Worm (Caenorhabditis elegans) whole organism, young adult: ENCODE results near the gene F45F2.9.

ENCODE experiments used
- B0261.1 ChIP-seq: sonication (generic microtip); optimal IDR thresholded peaks from 2 replicates; lab custom pipeline; 2016; ENCODE audit warnings: mild to moderate bottlenecking, missing genetic modification characterization, moderate library complexity, missing compliant biosample characterization
- B0336.3 ChIP-seq: fragments of 200-800 bp; sonication (Bioruptor generic); IDR thresholded peaks from 2 replicates; pipeline ENCODE4 v1.3.6; 2022; ENCODE audit warnings: missing genetic modification characterization, missing compliant biosample characterization
- D2030.7 ChIP-seq: fragments of 200-800 bp; sonication (Bioruptor generic); IDR thresholded peaks from 2 replicates; pipeline ENCODE4 v1.3.6; 2022; ENCODE audit warnings: missing genetic modification reagents, missing genetic modification characterization, missing compliant biosample characterization
- F23B12.7 ChIP-seq: sonication (generic microtip); optimal IDR thresholded peaks from 2 replicates; lab custom pipeline; 2017; ENCODE audit warnings: missing genetic modification characterization, mild to moderate bottlenecking, missing compliant biosample characterization, antibody characterized with exemption, moderate library complexity; ENCODE audit not compliant: insufficient read depth
- F33H1.4 ChIP-seq: fragments of 200-800 bp; sonication (Bioruptor generic); IDR thresholded peaks from 2 replicates; pipeline ENCODE4 v1.3.6; 2022; ENCODE audit warnings: missing genetic modification reagents, missing genetic modification characterization, missing compliant biosample characterization
- F39B2.1 ChIP-seq: fragments of 200-800 bp; sonication (Bioruptor generic); IDR thresholded peaks from 2 replicates; pipeline ENCODE4 v1.3.6; 2022; ENCODE audit warnings: missing genetic modification reagents, missing genetic modification characterization, missing compliant biosample characterization
- K12H6.12 ChIP-seq: fragments of 200-800 bp; sonication (Bioruptor generic); optimal IDR thresholded peaks from 2 replicates; lab custom pipeline; 2018; ENCODE audit warnings: mild to moderate bottlenecking, missing genetic modification characterization, missing compliant biosample characterization
- Y79H2A.3 ChIP-seq: fragments of 200-800 bp; sonication (Bioruptor generic); conservative IDR thresholded peaks from 2 replicates; pipeline ENCODE4 v1.3.6; 2022; ENCODE audit warnings: missing genetic modification reagents, missing genetic modification characterization, missing compliant biosample characterization
- Y95B8A.8 ChIP-seq: fragments of 200-800 bp; sonication (Bioruptor generic); IDR thresholded peaks from 2 replicates; pipeline ENCODE4 v1.3.6; 2022; ENCODE audit warnings: missing genetic modification reagents, missing genetic modification characterization, missing compliant biosample characterization
- ZK185.1 ChIP-seq: sonication (generic microtip); optimal IDR thresholded peaks from 2 replicates; lab custom pipeline; 2016; ENCODE audit warnings: mild to moderate bottlenecking, missing genetic modification characterization, missing compliant biosample characterization; ENCODE audit not compliant: poor library complexity, severe bottlenecking
- atf-7 ChIP-seq: sonication (generic microtip); optimal IDR thresholded peaks from 2 replicates; lab custom pipeline; 2017; ENCODE audit warnings: mild to moderate bottlenecking, missing genetic modification characterization, missing compliant biosample characterization
- cebp-1 ChIP-seq, 2 experiments: fragments of 200-800 bp in 1 of 2; sonication (Bioruptor generic) in 1 of 2; sonication (generic microtip) in 1 of 2; IDR thresholded peaks in 1 of 2; optimal IDR thresholded peaks in 1 of 2; 2 replicates each; pipeline versions ENCODE4 v1.3.6 to Lab custom; 2017 to 2022; ENCODE audit warnings: missing compliant biosample characterization in 2 of 2, missing genetic modification characterization in 2 of 2, mild to moderate bottlenecking in 1 of 2, missing genetic modification reagents in 1 of 2, moderate library complexity in 1 of 2
- ceh-27 ChIP-seq: fragments of 200-800 bp; sonication (Bioruptor generic); optimal IDR thresholded peaks from 2 replicates; lab custom pipeline; 2018; ENCODE audit warnings: mild to moderate bottlenecking, missing genetic modification characterization, moderate library complexity, missing compliant biosample characterization
- ceh-79 ChIP-seq: sonication (generic microtip); optimal IDR thresholded peaks from 2 replicates; lab custom pipeline; 2017; ENCODE audit warnings: mild to moderate bottlenecking, missing genetic modification characterization, missing compliant biosample characterization
- ceh-91 ChIP-seq: fragments of 200-800 bp; sonication (Bioruptor generic); IDR thresholded peaks from 2 replicates; pipeline ENCODE4 v1.3.6; 2022; ENCODE audit warnings: missing genetic modification reagents, missing genetic modification characterization, missing compliant biosample characterization
- chd-7 ChIP-seq: sonication (generic microtip); optimal IDR thresholded peaks from 2 replicates; lab custom pipeline; 2016; ENCODE audit warnings: mild to moderate bottlenecking, missing genetic modification characterization, moderate library complexity, missing compliant biosample characterization
- die-1 ChIP-seq: sonication (generic microtip); optimal IDR thresholded peaks from 2 replicates; lab custom pipeline; 2016; ENCODE audit warnings: missing genotype, mild to moderate bottlenecking, missing genetic modification characterization, missing compliant biosample characterization
- dox-1 ChIP-seq: fragments of 200-800 bp; sonication (Bioruptor generic); IDR thresholded peaks from 2 replicates; pipeline ENCODE4 v1.3.6; 2022; ENCODE audit warnings: missing genetic modification reagents, missing genetic modification characterization, missing compliant biosample characterization
- dpl-1 ChIP-seq: fragments of 150-350 bp; optimal IDR thresholded peaks from 2 replicates; lab custom pipeline; 2014; ENCODE audit warnings: missing biosample characterization, missing genetic modification reagents, missing genetic modification characterization
- hlh-26 ChIP-seq: fragments of 200-800 bp; sonication (Bioruptor generic); conservative IDR thresholded peaks from 2 replicates; pipeline ENCODE4 v1.3.6; 2022; ENCODE audit warnings: missing genetic modification reagents, missing genetic modification characterization, missing compliant biosample characterization
- hmg-1.2 ChIP-seq: fragments of 200-800 bp; sonication (Bioruptor generic); IDR thresholded peaks from 2 replicates; pipeline ENCODE4 v1.3.6; 2022; ENCODE audit warnings: missing genetic modification reagents, missing genetic modification characterization, missing compliant biosample characterization
- hrde-1 ChIP-seq: sonication (generic microtip); optimal IDR thresholded peaks from 2 replicates; lab custom pipeline; 2016; ENCODE audit warnings: missing genetic modification characterization, mild to moderate bottlenecking, missing compliant biosample characterization, moderate library complexity, missing genotype, missing genetic modification reagents, borderline replicate concordance
- hsf-1 ChIP-seq: fragments of 200-800 bp; sonication (Bioruptor generic); IDR thresholded peaks from 2 replicates; pipeline ENCODE4 v1.3.6; 2022; ENCODE audit warnings: missing genetic modification reagents, missing genetic modification characterization, missing compliant biosample characterization
- let-526 ChIP-seq: fragments of 200-800 bp; sonication (Bioruptor generic); IDR thresholded peaks from 2 replicates; pipeline ENCODE4 v1.3.6; 2022; ENCODE audit warnings: missing genetic modification reagents, missing genetic modification characterization, missing compliant biosample characterization
- let-607 ChIP-seq, 2 experiments: fragments of 200-800 bp in 1 of 2; sonication (Bioruptor generic) in 1 of 2; sonication (generic microtip) in 1 of 2; optimal IDR thresholded peaks; 2 replicates each; lab custom pipeline; 2016 to 2018; ENCODE audit warnings: mild to moderate bottlenecking in 2 of 2, missing compliant biosample characterization in 2 of 2, missing genetic modification characterization in 2 of 2, moderate library complexity in 2 of 2, missing genotype in 1 of 2
- lin-26 ChIP-seq: fragments of 200-800 bp; sonication (Bioruptor generic); IDR thresholded peaks from 2 replicates; pipeline ENCODE4 v1.3.6; 2022; ENCODE audit warnings: missing genetic modification reagents, missing genetic modification characterization, missing compliant biosample characterization
- lsy-27 ChIP-seq: sonication (generic microtip); optimal IDR thresholded peaks from 2 replicates; lab custom pipeline; 2017; ENCODE audit warnings: missing genetic modification characterization, mild to moderate bottlenecking, missing compliant biosample characterization, antibody characterized with exemption, missing genotype, borderline replicate concordance; ENCODE audit not compliant: insufficient read depth
- mcd-1 ChIP-seq: fragments of 200-800 bp; sonication (Bioruptor generic); IDR thresholded peaks from 2 replicates; pipeline ENCODE4 v1.3.6; 2022; ENCODE audit warnings: missing genetic modification reagents, missing genetic modification characterization, missing compliant biosample characterization
- nhr-90 ChIP-seq: sonication (generic microtip); optimal IDR thresholded peaks from 2 replicates; lab custom pipeline; 2016; ENCODE audit warnings: missing genotype, mild to moderate bottlenecking, missing genetic modification characterization, missing compliant biosample characterization
- pbrm-1 ChIP-seq: fragments of 200-800 bp; sonication (Bioruptor generic); IDR thresholded peaks from 2 replicates; pipeline ENCODE4 v1.3.6; 2022; ENCODE audit warnings: missing genetic modification reagents, missing genetic modification characterization, missing compliant biosample characterization
- rcor-1 ChIP-seq: fragments of 200-800 bp; sonication (Bioruptor generic); IDR thresholded peaks from 2 replicates; pipeline ENCODE4 v1.3.6; 2022; ENCODE audit warnings: missing genetic modification reagents, missing genetic modification characterization, missing compliant biosample characterization
- rpc-1 ChIP-seq, 2 experiments: fragments of 150-350 bp in 1 of 2; sonication (generic microtip) in 1 of 2; optimal IDR thresholded peaks; 2 replicates each; lab custom pipeline; 2014 to 2018; ENCODE audit warnings: missing biosample characterization in 1 of 2, missing genetic modification characterization in 1 of 2, missing genetic modification reagents in 1 of 2, missing genotype in 1 of 2
- snpc-1.1 ChIP-seq: sonication (generic microtip); optimal IDR thresholded peaks from 2 replicates; lab custom pipeline; 2017; ENCODE audit warnings: missing genetic modification characterization, mild to moderate bottlenecking, missing compliant biosample characterization, antibody characterized with exemption, moderate library complexity, missing genotype, missing genetic modification reagents; ENCODE audit not compliant: insufficient read depth
- snpc-1.3 ChIP-seq: sonication (generic microtip); optimal IDR thresholded peaks from 2 replicates; lab custom pipeline; 2017; ENCODE audit warnings: missing genetic modification characterization, mild to moderate bottlenecking, missing compliant biosample characterization, antibody characterized with exemption, moderate library complexity, missing genotype, missing genetic modification reagents; ENCODE audit not compliant: insufficient read depth
- snpc-3.4 ChIP-seq: sonication (generic microtip); optimal IDR thresholded peaks from 2 replicates; lab custom pipeline; 2017; ENCODE audit warnings: missing genetic modification characterization, mild to moderate bottlenecking, missing compliant biosample characterization, antibody characterized with exemption, moderate library complexity, missing genotype, missing genetic modification reagents
- snpc-4 ChIP-seq, 5 experiments: fragments of 150-350 bp in 1 of 5; sonication (generic microtip) in 4 of 5; optimal IDR thresholded peaks; 2 replicates each; lab custom pipeline; 2014 to 2018; ENCODE audit warnings: missing genetic modification characterization in 5 of 5, missing biosample characterization in 3 of 5, antibody characterized with exemption in 2 of 5, mild to moderate bottlenecking in 2 of 5, missing compliant biosample characterization in 2 of 5, missing genotype in 2 of 5, moderate library complexity in 2 of 5, missing genetic modification reagents in 1 of 5
- sptf-2 ChIP-seq: fragments of 200-800 bp; sonication (Bioruptor generic); optimal IDR thresholded peaks from 2 replicates; lab custom pipeline; 2018; ENCODE audit warnings: mild to moderate bottlenecking, missing genetic modification characterization, missing compliant biosample characterization
- tbx-9 ChIP-seq: sonication (generic microtip); optimal IDR thresholded peaks from 2 replicates; lab custom pipeline; 2016; ENCODE audit warnings: borderline replicate concordance, missing genetic modification characterization, inconsistent platforms, missing compliant biosample characterization
- unc-130 ChIP-seq: sonication (generic microtip); optimal IDR thresholded peaks from 2 replicates; lab custom pipeline; 2016; ENCODE audit warnings: missing genetic modification reagents, missing genetic modification characterization, missing compliant biosample characterization
- unc-62 ChIP-seq: fragments of 150-350 bp; optimal IDR thresholded peaks from 2 replicates; lab custom pipeline; 2014; ENCODE audit warnings: missing biosample characterization, missing genetic modification reagents, missing genetic modification characterization
- ztf-18 ChIP-seq: sonication (generic microtip); optimal IDR thresholded peaks from 2 replicates; lab custom pipeline; 2016; ENCODE audit warnings: missing genotype, mild to moderate bottlenecking, missing genetic modification characterization, missing compliant biosample characterization
- ztf-22 ChIP-seq: fragments of 200-800 bp; sonication (Bioruptor generic); optimal IDR thresholded peaks from 2 replicates; lab custom pipeline; 2018; ENCODE audit warnings: mild to moderate bottlenecking, missing genetic modification characterization, moderate library complexity, missing compliant biosample characterization
- ztf-25 ChIP-seq: fragments of 200-800 bp; sonication (Bioruptor generic); IDR thresholded peaks from 2 replicates; pipeline ENCODE4 v1.3.6; 2022; ENCODE audit warnings: missing genetic modification reagents, missing genetic modification characterization, missing compliant biosample characterization
- ztf-6 ChIP-seq: fragments of 200-800 bp; sonication (Bioruptor generic); IDR thresholded peaks from 2 replicates; pipeline ENCODE4 v1.3.6; 2022; ENCODE audit warnings: missing genetic modification reagents, missing genetic modification characterization, missing compliant biosample characterization

F45F2.9 gene

DNA sequence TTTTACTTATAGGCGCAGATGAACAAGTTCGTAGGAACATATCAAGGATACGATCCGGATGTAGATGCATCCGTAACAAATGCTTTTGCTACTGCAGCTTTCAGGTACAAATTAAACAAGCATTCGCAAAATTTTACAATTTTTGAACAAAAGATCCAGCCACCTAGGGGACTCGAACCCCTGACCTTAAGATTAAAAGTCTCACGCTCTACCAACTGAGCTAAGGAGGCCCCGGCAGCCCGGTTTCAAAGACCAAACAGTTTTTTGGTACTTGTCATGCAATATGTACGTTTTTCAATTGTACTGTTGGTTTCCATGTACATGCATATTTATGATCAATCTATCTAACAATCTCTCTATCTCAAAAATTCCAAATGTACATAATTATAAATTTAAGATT, 13.9 kb downstream of the F45F2.9 start:
- TF ChIP-seq let-526 (GFP tag; lab: Robert Waterston, UW) (no peak), snpc-4 (GFP tag; optimal IDR thresholded peaks at IDR 0.05; lab: Kevin White, UChicago) (peak; percentile 77), snpc-4 (tag; optimal IDR thresholded peaks at IDR 0.05; lab: Kevin White, UChicago) (peak in 3 of 4 experiments; percentile 72 to 92 (median 85)), tbx-9 (tag; lab: Kevin White, UChicago) (no peak), dpl-1 (no peak), lin-26 (GFP tag; lab: Robert Waterston, UW) (peak; percentile 97), D2030.7 (GFP tag; lab: Robert Waterston, UW) (peak; percentile 68), hmg-1.2 (GFP tag; lab: Robert Waterston, UW) (peak; percentile 60), ztf-25 (GFP tag; lab: Robert Waterston, UW) (0 out of 2 replicates have a peak, but pooled peaks have one; percentile 59), F23B12.7 (tag; lab: Kevin White, UChicago) (no peak), ztf-18 (tag; lab: Kevin White, UChicago) (peak; percentile 67), snpc-3.4 (peak; percentile 24), B0336.3 (no peak), chd-7 (tag; lab: Kevin White, UChicago) (no peak), hrde-1 (no peak), snpc-1.1 (tag; lab: Kevin White, UChicago) (peak; percentile 84), lsy-27 (tag; lab: Kevin White, UChicago) (no peak), hsf-1 (GFP tag; lab: Robert Waterston, UW) (peak; percentile 50; the same call in 1 of the 2 replicates), rpc-1 (optimal IDR thresholded peaks at IDR 0.05; lab: Kevin White, UChicago) (peak; percentile 55), rpc-1 (tag; optimal IDR thresholded peaks at IDR 0.05; lab: Kevin White, UChicago) (peak; percentile 83), ceh-91 (GFP tag; lab: Robert Waterston, UW) (no peak), hlh-26 (no peak), F39B2.1 (GFP tag; lab: Robert Waterston, UW) (peak; percentile 55; the same call in 1 of the 2 replicates), Y79H2A.3 (no peak), let-607 (tag; optimal IDR thresholded peaks at IDR 0.05; lab: Kevin White, UChicago) (peak in 1 of 2 experiments; percentile 9), sptf-2 (GFP tag; lab: Kevin White, UChicago) (peak; percentile 55), ceh-27 (GFP tag; lab: Kevin White, UChicago) (no peak), die-1 (peak; percentile 77), K12H6.12 (tag; lab: Kevin White, UChicago) (no peak), ztf-22 (GFP tag; lab: Kevin White, UChicago) (peak; percentile 8), rcor-1 (GFP tag; lab: Robert Waterston, UW) (peak; percentile 36; the same call in 1 of the 2 replicates), unc-130 (GFP tag; lab: Kevin White, UChicago) (peak; percentile 1), Y95B8A.8 (0 out of 2 replicates have a peak, but pooled peaks have one; percentile 40), nhr-90 (tag; lab: Kevin White, UChicago) (peak; percentile 71), ZK185.1 (tag; lab: Kevin White, UChicago) (no peak), snpc-1.3 (tag; lab: Kevin White, UChicago) (peak; percentile 19), mcd-1 (GFP tag; lab: Robert Waterston, UW) (no peak), B0261.1 (tag; lab: Kevin White, UChicago) (peak; percentile 67), dox-1 (peak; percentile 71), ztf-6 (no peak), ceh-79 (tag; lab: Kevin White, UChicago) (no peak), unc-62 (GFP tag; lab: Kevin White, UChicago) (no peak), F33H1.4 (0 out of 2 replicates have a peak, but pooled peaks have one; percentile 13), atf-7 (tag; lab: Kevin White, UChicago) (no peak), cebp-1 (GFP tag; IDR thresholded peaks at IDR 0.05; lab: Robert Waterston, UW) (no peak), cebp-1 (tag; optimal IDR thresholded peaks at IDR 0.05; lab: Kevin White, UChicago) (peak; percentile 30), pbrm-1 (GFP tag; lab: Robert Waterston, UW) (peak; percentile 39; the same call in 1 of the 2 replicates)
